Fruit fly (Drosophila melanogaster) whole organism, embryonic: Measurements from ENCODE around the gene east.

Experiments used
- ATbp ChIP-seq: fragments of 200-800 bp; sonication (Bioruptor generic); optimal IDR thresholded peaks from 2 replicates; lab custom pipeline; 2017; ENCODE audit warnings: missing biosample characterization, mild to moderate bottlenecking, missing genetic modification characterization, missing genetic modification reagents
- Ada2b ChIP-seq: fragments of 200-800 bp; sonication (Bioruptor generic); IDR thresholded peaks from 2 replicates; pipeline ENCODE4 v1.3.6; 2022; ENCODE audit warnings: missing biosample characterization, missing genetic modification characterization
- Awh ChIP-seq: fragments of 200-800 bp; sonication (Bioruptor generic); IDR thresholded peaks from 2 replicates; pipeline ENCODE4, ENCODE4 v1.3.6; 2022; ENCODE audit warnings: missing biosample characterization, missing genetic modification characterization
- B-H2 ChIP-seq: fragments of 200-800 bp; sonication (Bioruptor generic); optimal IDR thresholded peaks from 2 replicates; lab custom pipeline; 2018; ENCODE audit warnings: missing biosample characterization, mild to moderate bottlenecking, missing genetic modification characterization
- CG10543 ChIP-seq: fragments of 200-800 bp; sonication (Bioruptor generic); optimal IDR thresholded peaks from 3 replicates; lab custom pipeline; 2017; ENCODE audit warnings: missing biosample characterization, mild to moderate bottlenecking, missing genetic modification characterization, moderate library complexity
- CG11085 ChIP-seq: fragments of 200-800 bp; sonication (Bioruptor generic); IDR thresholded peaks from 2 replicates; pipeline ENCODE4 v1.3.6; 2022; ENCODE audit warnings: missing biosample characterization, missing genetic modification characterization
- CG11247 ChIP-seq: fragments of 200-800 bp; sonication (Bioruptor generic); IDR thresholded peaks from 2 replicates; pipeline ENCODE4 v1.3.6; 2022; ENCODE audit warnings: missing biosample characterization, missing genetic modification characterization
- CG11696 ChIP-seq: fragments of 200-800 bp; sonication (Bioruptor generic); IDR thresholded peaks from 2 replicates; pipeline ENCODE4 v1.3.6; 2022; ENCODE audit warnings: missing biosample characterization, missing genetic modification characterization
- CG1233 ChIP-seq: fragments of 200-800 bp; sonication (Bioruptor generic); optimal IDR thresholded peaks from 4 replicates; lab custom pipeline; 2018; ENCODE audit warnings: missing biosample characterization, mild to moderate bottlenecking, missing genetic modification characterization
- CG12659 ChIP-seq: fragments of 200-800 bp; sonication (Bioruptor generic); optimal IDR thresholded peaks from 3 replicates; lab custom pipeline; 2017; ENCODE audit warnings: mild to moderate bottlenecking, missing biosample characterization, missing genetic modification reagents, missing genetic modification characterization
- CG14860 ChIP-seq: fragments of 200-800 bp; sonication (Bioruptor generic); IDR thresholded peaks from 3 replicates; pipeline ENCODE4 v1.3.6; 2022; ENCODE audit warnings: missing biosample characterization, missing genetic modification characterization; ENCODE audit not compliant: partially characterized antibody
- CG17359 ChIP-seq: fragments of 200-800 bp; sonication (Bioruptor generic); optimal IDR thresholded peaks from 3 replicates; lab custom pipeline; 2018; ENCODE audit warnings: missing biosample characterization, mild to moderate bottlenecking, missing genetic modification characterization, moderate library complexity
- CG17568 ChIP-seq: fragments of 200-800 bp; sonication (Bioruptor generic); optimal IDR thresholded peaks from 2 replicates; lab custom pipeline; 2018; ENCODE audit warnings: missing biosample characterization, mild to moderate bottlenecking, missing genetic modification characterization, moderate library complexity
- CG17802 ChIP-seq: fragments of 200-800 bp; sonication (Bioruptor generic); optimal IDR thresholded peaks from 2 replicates; lab custom pipeline; 2018; ENCODE audit warnings: missing biosample characterization, mild to moderate bottlenecking, missing genetic modification characterization, moderate library complexity
- CG18619 ChIP-seq: fragments of 200-800 bp; sonication (Bioruptor generic); optimal IDR thresholded peaks from 3 replicates; lab custom pipeline; 2017; ENCODE audit warnings: missing biosample characterization, mild to moderate bottlenecking, missing genetic modification characterization
- CG3838 ChIP-seq: fragments of 200-800 bp; sonication (Bioruptor generic); optimal IDR thresholded peaks from 3 replicates; lab custom pipeline; 2016; ENCODE audit warnings: missing biosample characterization, missing genetic modification characterization
- CG42726 ChIP-seq: fragments of 200-800 bp; sonication (Bioruptor generic); IDR thresholded peaks from 2 replicates; pipeline ENCODE4 v1.3.6; 2022; ENCODE audit warnings: missing biosample characterization, missing genetic modification characterization; ENCODE audit not compliant: partially characterized antibody
- CG7372 ChIP-seq: fragments of 200-800 bp; sonication (Bioruptor generic); IDR thresholded peaks from 2 replicates; pipeline ENCODE4 v1.3.6; 2022; ENCODE audit warnings: missing biosample characterization, missing genetic modification characterization
- Dip3 ChIP-seq: fragments of 200-800 bp; sonication (Bioruptor generic); optimal IDR thresholded peaks from 3 replicates; lab custom pipeline; 2016; ENCODE audit warnings: missing biosample characterization, missing genetic modification characterization
- Doc3 ChIP-seq: fragments of 200-800 bp; sonication (Bioruptor generic); IDR thresholded peaks from 3 replicates; pipeline ENCODE4 v1.3.6; 2022; ENCODE audit warnings: missing biosample characterization, missing genetic modification characterization; ENCODE audit not compliant: partially characterized antibody
- Dp ChIP-seq: fragments of 200-800 bp; sonication (Bioruptor generic); optimal IDR thresholded peaks from 2 replicates; lab custom pipeline; 2018; ENCODE audit warnings: missing biosample characterization, mild to moderate bottlenecking, missing genetic modification characterization, moderate library complexity
- Ets97D ChIP-seq: fragments of 200-800 bp; sonication (Bioruptor generic); optimal IDR thresholded peaks from 3 replicates; lab custom pipeline; 2016; ENCODE audit warnings: missing biosample characterization, missing genetic modification characterization
- Fer1 ChIP-seq: fragments of 200-800 bp; sonication (Bioruptor generic); optimal IDR thresholded peaks from 2 replicates; lab custom pipeline; 2017; ENCODE audit warnings: missing biosample characterization, mild to moderate bottlenecking, missing genetic modification characterization
- Fer3 ChIP-seq: fragments of 200-800 bp; sonication (Bioruptor generic); optimal IDR thresholded peaks from 2 replicates; lab custom pipeline; 2018; ENCODE audit warnings: missing biosample characterization, mild to moderate bottlenecking, missing genetic modification characterization, moderate library complexity
- HmgD ChIP-seq: fragments of 200-800 bp; sonication (Bioruptor generic); optimal IDR thresholded peaks from 3 replicates; lab custom pipeline; 2016; ENCODE audit warnings: missing biosample characterization, missing genetic modification characterization
- MTF-1 ChIP-seq: fragments of 200-800 bp; sonication (Bioruptor generic); optimal IDR thresholded peaks from 2 replicates; lab custom pipeline; 2018; ENCODE audit warnings: missing biosample characterization, mild to moderate bottlenecking, missing genetic modification characterization, borderline replicate concordance
- Max ChIP-seq: fragments of 200-800 bp; sonication (Bioruptor generic); optimal IDR thresholded peaks from 2 replicates; lab custom pipeline; 2016; ENCODE audit warnings: missing biosample characterization, mild to moderate bottlenecking, missing genetic modification characterization
- Nf-YC ChIP-seq: fragments of 200-800 bp; optimal IDR thresholded peaks from 3 replicates; lab custom pipeline; 2019; ENCODE audit warnings: missing biosample characterization, mild to moderate bottlenecking, missing genetic modification characterization, moderate library complexity
- Optix ChIP-seq: fragments of 200-800 bp; sonication (Bioruptor generic); IDR thresholded peaks from 3 replicates; pipeline ENCODE4 v1.3.6; 2022; ENCODE audit warnings: missing biosample characterization, missing genetic modification characterization
- Poxn ChIP-seq: fragments of 200-800 bp; sonication (Bioruptor generic); IDR thresholded peaks from 2 replicates; pipeline ENCODE4 v1.3.6; 2022; ENCODE audit warnings: missing biosample characterization, missing genetic modification characterization
- Rx ChIP-seq: fragments of 200-800 bp; sonication (Bioruptor generic); IDR thresholded peaks from 2 replicates; pipeline ENCODE4 v1.3.6; 2022; ENCODE audit warnings: missing biosample characterization, missing genetic modification characterization
- abd-A ChIP-seq: fragments of 200-800 bp; sonication (Bioruptor generic); optimal IDR thresholded peaks from 3 replicates; lab custom pipeline; 2019; ENCODE audit warnings: missing biosample characterization, mild to moderate bottlenecking, missing genetic modification characterization, moderate library complexity
- btn ChIP-seq: fragments of 200-800 bp; sonication (Bioruptor generic); optimal IDR thresholded peaks from 2 replicates; lab custom pipeline; 2016; ENCODE audit warnings: missing biosample characterization, missing genetic modification characterization
- caup ChIP-seq: fragments of 200-800 bp; sonication (Bioruptor generic); optimal IDR thresholded peaks from 3 replicates; lab custom pipeline; 2017; ENCODE audit warnings: missing biosample characterization, mild to moderate bottlenecking, missing genetic modification characterization, moderate library complexity; ENCODE audit not compliant: severe bottlenecking
- chinmo ChIP-seq: fragments of 200-800 bp; sonication (Bioruptor generic); IDR thresholded peaks from 4 replicates; pipeline ENCODE4 v1.3.6; 2022; ENCODE audit warnings: missing biosample characterization, missing genetic modification characterization; ENCODE audit not compliant: partially characterized antibody
- da ChIP-seq: fragments of 200-800 bp; sonication (Bioruptor generic); optimal IDR thresholded peaks from 2 replicates; lab custom pipeline; 2016; ENCODE audit warnings: missing biosample characterization, missing genetic modification characterization
- dysf ChIP-seq: fragments of 200-800 bp; sonication (Bioruptor generic); IDR thresholded peaks from 3 replicates; pipeline ENCODE4 v1.3.6; 2022; ENCODE audit warnings: missing biosample characterization, missing genetic modification characterization
- eve ChIP-seq, 2 experiments: fragments of >200 bp; optimal IDR thresholded peaks; 2 replicates each; lab custom pipeline; 2017; ENCODE audit warnings: missing biosample characterization in 2 of 2, missing genetic modification characterization in 2 of 2
- fd102C ChIP-seq: fragments of 200-800 bp; sonication (Bioruptor generic); optimal IDR thresholded peaks from 2 replicates; lab custom pipeline; 2018; ENCODE audit warnings: missing biosample characterization, mild to moderate bottlenecking, missing genetic modification characterization, moderate library complexity
- grau ChIP-seq: fragments of 200-800 bp; optimal IDR thresholded peaks from 3 replicates; lab custom pipeline; 2019; ENCODE audit warnings: missing biosample characterization, mild to moderate bottlenecking, missing genetic modification characterization, moderate library complexity
- her ChIP-seq: fragments of 200-800 bp; sonication (Bioruptor generic); optimal IDR thresholded peaks from 2 replicates; lab custom pipeline; 2016; ENCODE audit warnings: missing biosample characterization, missing genetic modification characterization
- pb ChIP-seq: fragments of 200-800 bp; sonication (Bioruptor generic); optimal IDR thresholded peaks from 3 replicates; lab custom pipeline; 2016; ENCODE audit warnings: missing biosample characterization, missing genetic modification characterization
- pfk ChIP-seq: fragments of 200-800 bp; sonication (Bioruptor generic); optimal IDR thresholded peaks from 2 replicates; lab custom pipeline; 2018; ENCODE audit warnings: missing biosample characterization, mild to moderate bottlenecking, missing genetic modification characterization, moderate library complexity
- run ChIP-seq: fragments of 200-800 bp; sonication (Bioruptor generic); optimal IDR thresholded peaks from 3 replicates; lab custom pipeline; 2018; ENCODE audit warnings: missing biosample characterization, mild to moderate bottlenecking, missing genetic modification characterization
- sd ChIP-seq: fragments of 200-800 bp; sonication (Bioruptor generic); optimal IDR thresholded peaks from 3 replicates; lab custom pipeline; 2018; ENCODE audit warnings: missing biosample characterization, mild to moderate bottlenecking, missing genetic modification characterization, moderate library complexity
- sob ChIP-seq: fragments of 200-800 bp; sonication (Bioruptor generic); IDR thresholded peaks from 2 replicates; pipeline ENCODE4 v1.3.6; 2022; ENCODE audit warnings: missing biosample characterization, missing genetic modification characterization
- trem ChIP-seq: fragments of 200-800 bp; optimal IDR thresholded peaks from 3 replicates; lab custom pipeline; 2019; ENCODE audit warnings: missing biosample characterization, mild to moderate bottlenecking, missing genetic modification characterization, moderate library complexity
- tx ChIP-seq: fragments of 200-800 bp; sonication (Bioruptor generic); optimal IDR thresholded peaks from 2 replicates; lab custom pipeline; 2016; ENCODE audit warnings: missing biosample characterization, missing genetic modification characterization
- z ChIP-seq: fragments of 200-800 bp; sonication (Bioruptor generic); IDR thresholded peaks from 3 replicates; pipeline ENCODE4 v1.3.6; 2022; ENCODE audit warnings: missing biosample characterization, missing genetic modification characterization

east gene

dm6 chrX:1963591-1964216 lies 47.0 kb upstream of the east start (continued):
- TF ChIP-seq CG11247 (GFP tag; lab: Robert Waterston, UW) (peak; percentile 93), CG17802 (tag; lab: Kevin White, UChicago) (peak; percentile 83), Poxn (GFP tag; lab: Robert Waterston, UW) (peak; percentile 50; the same call in 1 of the 2 replicates), CG1233 (GFP tag; lab: Kevin White, UChicago) (peak; percentile 93), Max (GFP tag; lab: Kevin White, UChicago) (peak; percentile 86), tx (GFP tag; lab: Kevin White, UChicago) (peak; percentile 89), CG11696 (GFP tag; lab: Robert Waterston, UW) (peak; percentile 84), z (peak; percentile 48; the same call in 1 of the 3 replicates), her (GFP tag; lab: Kevin White, UChicago) (peak; percentile 88), Rx (GFP tag; lab: Robert Waterston, UW) (peak; percentile 93), CG18619 (GFP tag; lab: Kevin White, UChicago) (peak; percentile 91), MTF-1 (GFP tag; lab: Kevin White, UChicago) (peak; percentile 89), Dip3 (GFP tag; lab: Kevin White, UChicago) (peak; percentile 90), Dp (GFP tag; lab: Kevin White, UChicago) (no peak), pb (GFP tag; lab: Kevin White, UChicago) (peak; percentile 87), run (tag; lab: Kevin White, UChicago) (peak; percentile 83), Optix (GFP tag; lab: Robert Waterston, UW) (peak; percentile 96), Doc3 (GFP tag; lab: Robert Waterston, UW) (no peak), CG42726 (GFP tag; lab: Robert Waterston, UW) (no peak), fd102C (GFP tag; lab: Kevin White, UChicago) (no peak), trem (peak; percentile 62), CG3838 (peak; percentile 76), eve (GFP tag; optimal IDR thresholded peaks at IDR 0.05; lab: Kevin White, UChicago) (peak in 1 of 2 experiments; percentile 91), CG17359 (tag; lab: Kevin White, UChicago) (peak; percentile 97), sob (GFP tag; lab: Robert Waterston, UW) (peak; percentile 96), btn (peak; percentile 90), abd-A (tag; lab: Kevin White, UChicago) (peak; percentile 61), CG12659 (GFP tag; lab: Kevin White, UChicago) (peak; percentile 94), grau (tag; lab: Kevin White, UChicago) (peak; percentile 99), chinmo (GFP tag; lab: Robert Waterston, UW) (peak; percentile 64; the same call in 1 of the 4 replicates), CG17568 (GFP tag; lab: Kevin White, UChicago) (peak; percentile 88), caup (peak; percentile 92), HmgD (GFP tag; lab: Kevin White, UChicago) (peak; percentile 56), dysf (peak; percentile 97), CG14860 (no peak), Fer1 (GFP tag; lab: Kevin White, UChicago) (peak; percentile 93), B-H2 (GFP tag; lab: Kevin White, UChicago) (peak; percentile 92), ATbp (GFP tag; lab: Kevin White, UChicago) (peak; percentile 97), Awh (peak; percentile 97), pfk (peak; percentile 42), sd (tag; lab: Kevin White, UChicago) (peak; percentile 83), CG11085 (GFP tag; lab: Robert Waterston, UW) (peak; percentile 85), da (peak; percentile 57), Fer3 (tag; lab: Kevin White, UChicago) (peak; percentile 95), CG10543 (peak; percentile 97), CG7372 (GFP tag; lab: Robert Waterston, UW) (peak; percentile 95), Ada2b (GFP tag; lab: Robert Waterston, UW) (peak; percentile 97), Nf-YC (tag; lab: Kevin White, UChicago) (peak; percentile 85), Ets97D (peak; percentile 76)
